Worm (Caenorhabditis elegans): ENCODE data around the gene Y82E9BR.6.

DNA sequence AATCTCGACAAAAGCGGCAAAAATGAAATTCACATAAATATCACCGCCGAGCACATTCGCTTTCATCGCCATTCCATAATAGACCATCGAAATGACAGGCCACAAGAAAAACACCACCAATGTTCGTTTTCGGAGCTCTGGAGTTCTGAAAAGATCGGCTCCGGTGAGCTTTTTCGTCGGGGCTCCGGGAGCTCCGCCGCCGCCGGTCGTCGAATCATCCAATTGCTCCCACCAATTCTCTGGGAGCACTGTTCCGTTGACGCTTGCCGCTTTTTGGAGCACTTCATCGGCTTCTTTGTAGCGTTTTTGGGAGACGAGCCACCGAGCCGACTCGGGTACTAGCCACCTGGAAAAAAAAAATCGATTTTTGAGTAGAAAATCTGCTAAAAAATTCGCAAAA, 40.4 kb downstream of the Y82E9BR.6 start:
- TF ChIP-seq lin-13 (tag; optimal IDR thresholded peaks at IDR 0.05) (no peak), mls-2 (tag; optimal IDR thresholded peaks at IDR 0.05) (no peak), nhr-237 (tag; optimal IDR thresholded peaks at IDR 0.05) (no peak), unc-62 (GFP tag; optimal IDR thresholded peaks at IDR 0.05) (no peak), mep-1 (tag; optimal IDR thresholded peaks at IDR 0.05) (no peak), elt-3 (tag; optimal IDR thresholded peaks at IDR 0.05) (no peak), pha-4 (tag; optimal IDR thresholded peaks at IDR 0.05) (no peak), elt-1 (tag; optimal IDR thresholded peaks at IDR 0.05; ENCODE audit: borderline replicate concordance, insufficient read depth) (no peak)
